Worm (Caenorhabditis elegans) whole organism, mixed stage, embryonic: ENCODE data around the gene klp-12.
"Not testable (repeated sequence)": the region's sequence is repeated elsewhere in the genome, so short reads cannot be mapped to it uniquely, and the experiment has no call there.

ENCODE experiments used
- M03D4.4 ChIP-seq: sonication (generic microtip); optimal IDR thresholded peaks from 2 replicates; lab custom pipeline; 2017; ENCODE audit warnings: mild to moderate bottlenecking, missing genetic modification characterization, missing compliant biosample characterization
- bed-3 ChIP-seq: fragments of 200-800 bp; sonication (Bioruptor generic); optimal IDR thresholded peaks from 3 replicates; lab custom pipeline; 2018; ENCODE audit warnings: mild to moderate bottlenecking, missing genetic modification characterization, moderate library complexity, missing compliant biosample characterization
- ceh-39 ChIP-seq: fragments of 150-350 bp; optimal IDR thresholded peaks from 2 replicates; lab custom pipeline; 2014; ENCODE audit warnings: missing biosample characterization, missing genetic modification characterization
- ceh-43 ChIP-seq: fragments of 200-800 bp; sonication (Bioruptor generic); optimal IDR thresholded peaks from 2 replicates; lab custom pipeline; 2018; ENCODE audit warnings: mild to moderate bottlenecking, missing genetic modification characterization, moderate library complexity, missing compliant biosample characterization
- ceh-83 ChIP-seq: fragments of 200-800 bp; sonication (Bioruptor generic); optimal IDR thresholded peaks from 2 replicates; lab custom pipeline; 2018; ENCODE audit warnings: mild to moderate bottlenecking, missing genetic modification characterization, missing compliant biosample characterization
- ces-1 ChIP-seq: fragments of 150-350 bp; optimal IDR thresholded peaks from 2 replicates; lab custom pipeline; 2014; ENCODE audit warnings: missing biosample characterization, missing genetic modification reagents, missing genetic modification characterization
- drap-1 ChIP-seq: fragments of 200-800 bp; sonication (Bioruptor generic); optimal IDR thresholded peaks from 3 replicates; lab custom pipeline; 2018; ENCODE audit warnings: mild to moderate bottlenecking, missing genetic modification characterization, missing compliant biosample characterization
- elt-1 ChIP-seq: sonication (generic microtip); optimal IDR thresholded peaks from 2 replicates; lab custom pipeline; 2017; ENCODE audit warnings: missing genetic modification characterization, mild to moderate bottlenecking, missing compliant biosample characterization, antibody characterized with exemption, moderate library complexity, borderline replicate concordance; ENCODE audit not compliant: insufficient read depth
- elt-3 ChIP-seq: fragments of 150-350 bp; optimal IDR thresholded peaks from 2 replicates; lab custom pipeline; 2014; ENCODE audit warnings: missing biosample characterization, missing genetic modification characterization
- flh-1 ChIP-seq: fragments of 200-800 bp; sonication (Bioruptor generic); optimal IDR thresholded peaks from 2 replicates; lab custom pipeline; 2018; ENCODE audit warnings: mild to moderate bottlenecking, missing genetic modification characterization, moderate library complexity, missing compliant biosample characterization
- ham-2 ChIP-seq: fragments of 200-800 bp; sonication (Bioruptor generic); optimal IDR thresholded peaks from 2 replicates; lab custom pipeline; 2018; ENCODE audit warnings: mild to moderate bottlenecking, missing genetic modification characterization, missing compliant biosample characterization
- lin-13 ChIP-seq: fragments of 150-350 bp; optimal IDR thresholded peaks from 2 replicates; lab custom pipeline; 2014; ENCODE audit warnings: missing biosample characterization, missing genetic modification characterization
- lsy-2 ChIP-seq: fragments of 150-350 bp; optimal IDR thresholded peaks from 2 replicates; lab custom pipeline; 2014; ENCODE audit warnings: missing biosample characterization, missing genetic modification characterization
- mep-1 ChIP-seq: fragments of 150-350 bp; optimal IDR thresholded peaks from 2 replicates; lab custom pipeline; 2017; ENCODE audit warnings: missing biosample characterization, missing genetic modification reagents, missing genetic modification characterization, inconsistent platforms
- mls-2 ChIP-seq: sonication (generic microtip); optimal IDR thresholded peaks from 2 replicates; lab custom pipeline; 2016; ENCODE audit warnings: mild to moderate bottlenecking, missing genetic modification characterization, moderate library complexity, missing compliant biosample characterization
- nhr-12 ChIP-seq: fragments of 150-350 bp; optimal IDR thresholded peaks from 2 replicates; lab custom pipeline; 2014; ENCODE audit warnings: missing biosample characterization, missing genetic modification characterization
- nhr-2 ChIP-seq: fragments of 150-350 bp; optimal IDR thresholded peaks from 2 replicates; lab custom pipeline; 2014; ENCODE audit warnings: missing biosample characterization, missing genetic modification characterization
- nhr-237 ChIP-seq: fragments of 150-350 bp; optimal IDR thresholded peaks from 2 replicates; lab custom pipeline; 2014; ENCODE audit warnings: missing biosample characterization, missing genetic modification characterization
- nhr-28 ChIP-seq: fragments of 150-350 bp; optimal IDR thresholded peaks from 2 replicates; lab custom pipeline; 2014; ENCODE audit warnings: missing biosample characterization, missing genetic modification characterization
- pha-4 ChIP-seq: fragments of 150-350 bp; optimal IDR thresholded peaks from 2 replicates; lab custom pipeline; 2018; ENCODE audit warnings: missing biosample characterization, missing genetic modification reagents, missing genetic modification characterization
- sptf-1 ChIP-seq: sonication (generic microtip); optimal IDR thresholded peaks from 2 replicates; lab custom pipeline; 2017; ENCODE audit warnings: mild to moderate bottlenecking, missing genetic modification characterization, moderate library complexity, missing compliant biosample characterization
- tbx-8 ChIP-seq: fragments of 200-800 bp; sonication (Bioruptor generic); optimal IDR thresholded peaks from 2 replicates; lab custom pipeline; 2018; ENCODE audit warnings: mild to moderate bottlenecking, missing genetic modification characterization, moderate library complexity, missing compliant biosample characterization
- unc-120 ChIP-seq: sonication (generic microtip); optimal IDR thresholded peaks from 2 replicates; lab custom pipeline; 2017; ENCODE audit warnings: missing genetic modification characterization, missing compliant biosample characterization; ENCODE audit not compliant: poor library complexity, severe bottlenecking
- unc-62 ChIP-seq: fragments of 150-350 bp; optimal IDR thresholded peaks from 2 replicates; lab custom pipeline; 2014; ENCODE audit warnings: missing biosample characterization, missing genetic modification reagents, missing genetic modification characterization
- zip-8 ChIP-seq: fragments of 150-350 bp; optimal IDR thresholded peaks from 2 replicates; lab custom pipeline; 2014; ENCODE audit warnings: missing biosample characterization, missing genetic modification characterization
- ztf-11 ChIP-seq: fragments of 150-350 bp; optimal IDR thresholded peaks from 2 replicates; lab custom pipeline; 2014; ENCODE audit warnings: missing biosample characterization, missing genetic modification characterization

Gene klp-12

ce11 chrIV:11332751-11333150, 26.9 kb downstream of the klp-12 start, which contains the start of gene sart-3:
TSS of gene sart-3 (minus strand) at chrIV:11332969.
- no peak for TF ChIP-seq nhr-2 (tag; lab: Kevin White, UChicago)
- no peak for TF ChIP-seq ztf-11 (tag; lab: Kevin White, UChicago)
- no peak for TF ChIP-seq lin-13 (tag; lab: Kevin White, UChicago)
- TF ChIP-seq drap-1 (GFP tag; lab: Kevin White, UChicago): no peak
- no peak for TF ChIP-seq lsy-2 (tag; lab: Kevin White, UChicago)
- TF ChIP-seq bed-3 (GFP tag; lab: Kevin White, UChicago): no peak
- no peak for TF ChIP-seq ceh-83 (GFP tag; lab: Kevin White, UChicago)
- TF ChIP-seq mep-1 (tag; lab: Kevin White, UChicago): no peak
- TF ChIP-seq unc-62 (GFP tag; lab: Kevin White, UChicago): no peak
- no peak for TF ChIP-seq mls-2 (tag; lab: Kevin White, UChicago)
- TF ChIP-seq tbx-8 (GFP tag; lab: Kevin White, UChicago): no peak
- no peak for TF ChIP-seq ceh-43 (GFP tag; lab: Kevin White, UChicago)
- no peak for TF ChIP-seq pha-4 (tag; lab: Kevin White, UChicago)
- TF ChIP-seq flh-1 (GFP tag; lab: Kevin White, UChicago): no peak
- TF ChIP-seq ceh-39 (tag; lab: Kevin White, UChicago): no peak
- TF ChIP-seq nhr-28 (tag; lab: Kevin White, UChicago): no peak
- TF ChIP-seq elt-1 (tag; lab: Kevin White, UChicago): no peak

DNA sequence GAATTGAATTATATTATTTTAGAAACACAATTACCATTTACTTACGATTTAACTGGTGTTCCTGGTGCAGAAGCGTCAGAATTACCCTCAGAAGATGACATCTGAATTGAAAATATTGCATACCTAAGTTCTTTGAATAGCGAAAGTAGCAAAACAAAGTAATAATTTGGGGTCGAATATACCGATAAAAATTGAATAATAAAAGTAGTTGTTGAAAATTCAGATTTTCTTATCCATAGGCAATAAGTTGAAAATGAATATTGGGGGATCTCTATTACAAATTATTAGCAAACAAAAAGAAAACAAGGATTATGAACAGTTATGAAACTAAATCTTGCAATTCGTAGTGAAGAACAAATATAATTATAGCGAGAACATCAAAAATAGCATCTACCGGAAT, 30.4 kb downstream of the klp-12 start, which contains the start of gene leo-1:
TSS of gene leo-1 (minus strand) at position 101 of the 400 bp plus-strand sequence.
- TF ChIP-seq zip-8 (tag; lab: Kevin White, UChicago) (no peak), elt-1 (tag; lab: Kevin White, UChicago) (no peak), unc-120 (no peak), unc-62 (GFP tag; lab: Kevin White, UChicago) (no peak), nhr-28 (tag; lab: Kevin White, UChicago) (no peak), elt-3 (no peak), ces-1 (GFP tag; lab: Kevin White, UChicago) (no peak), nhr-237 (tag; lab: Kevin White, UChicago) (no peak)

ce11 chrIV:11326939-11327565, 32.6 kb downstream of the klp-12 start, which contains the start of gene B0035.21:
TSS of gene B0035.21 (plus strand) at chrIV:11327260.
- TF ChIP-seq nhr-2 (tag; lab: Kevin White, UChicago): no peak
- no peak for TF ChIP-seq mls-2 (tag; lab: Kevin White, UChicago)
- TF ChIP-seq sptf-1 (tag; lab: Kevin White, UChicago): no peak
- no peak for TF ChIP-seq unc-120
- no peak for TF ChIP-seq drap-1 (GFP tag; lab: Kevin White, UChicago)
- no peak for TF ChIP-seq ztf-11 (tag; lab: Kevin White, UChicago)
- TF ChIP-seq nhr-28 (tag; lab: Kevin White, UChicago): no peak
- no peak for TF ChIP-seq M03D4.4 (tag; lab: Kevin White, UChicago)
- no peak for TF ChIP-seq nhr-237 (tag; lab: Kevin White, UChicago)
- TF ChIP-seq lsy-2 (tag; lab: Kevin White, UChicago): no peak
- no peak for TF ChIP-seq bed-3 (GFP tag; lab: Kevin White, UChicago)
- no peak for TF ChIP-seq ces-1 (GFP tag; lab: Kevin White, UChicago)
- no peak for TF ChIP-seq ceh-43 (GFP tag; lab: Kevin White, UChicago)
- TF ChIP-seq flh-1 (GFP tag; lab: Kevin White, UChicago): no peak
- TF ChIP-seq mep-1 (tag; lab: Kevin White, UChicago): no peak
- TF ChIP-seq, all 35 proteins: peak for 0

ce11 chrIV:11324741-11325140, 34.9 kb downstream of the klp-12 start, which contains the start of gene his-48:
TSS of gene his-48 (plus strand) at chrIV:11324745.
- not testable (repeated sequence) for TF ChIP-seq tbx-8 (GFP tag; lab: Kevin White, UChicago); bed-3 (GFP tag; lab: Kevin White, UChicago); nhr-12 (tag; lab: Kevin White, UChicago)

ce11 chrIV:11323666-11324065, 36.0 kb downstream of the klp-12 start:
- TF ChIP-seq elt-3 (no peak), mls-2 (tag; lab: Kevin White, UChicago) (no peak), ceh-43 (GFP tag; lab: Kevin White, UChicago) (no peak), ham-2 (GFP tag; lab: Kevin White, UChicago) (no peak)
